Worm (Caenorhabditis elegans) whole organism, L4 larva: ENCODE data around the gene pps-1.

Experiments used
- Y48G9A.11 ChIP-seq: fragments of 200-800 bp; sonication (Bioruptor generic); IDR thresholded peaks from 2 replicates; pipeline ENCODE4 v1.3.6; 2022; ENCODE audit warnings: missing genetic modification reagents, missing genetic modification characterization, missing compliant biosample characterization
- ZK337.2 ChIP-seq: fragments of 200-800 bp; sonication (Bioruptor generic); IDR thresholded peaks from 2 replicates; pipeline ENCODE4 v1.3.6; 2022; ENCODE audit warnings: missing genetic modification reagents, missing genetic modification characterization, missing compliant biosample characterization
- ZK546.5 ChIP-seq, 2 experiments: sonication (generic microtip); optimal IDR thresholded peaks; 2 replicates each; lab custom pipeline; 2017; ENCODE audit warnings: missing biosample characterization in 2 of 2, missing genetic modification characterization in 2 of 2
- aha-1 ChIP-seq: fragments of 150-350 bp; peaks from one replicate; lab custom pipeline; 2014; ENCODE audit warnings: missing biosample characterization, missing genetic modification characterization
- aly-2 ChIP-seq: sonication (generic microtip); optimal IDR thresholded peaks from 2 replicates; lab custom pipeline; 2018; ENCODE audit warnings: missing biosample characterization, missing genetic modification characterization
- ama-1 ChIP-seq: fragments of 150-350 bp; optimal IDR thresholded peaks from 2 replicates; lab custom pipeline; 2014; ENCODE audit warnings: inconsistent platforms, mixed read lengths
- ceh-20 ChIP-seq: fragments of 200-800 bp; sonication (Bioruptor generic); IDR thresholded peaks from 2 replicates; pipeline ENCODE4 v1.3.6; 2022; ENCODE audit warnings: missing genetic modification reagents, missing genetic modification characterization, missing compliant biosample characterization
- ces-1 ChIP-seq: fragments of 150-350 bp; sonication (generic microtip); optimal IDR thresholded peaks from 4 replicates; lab custom pipeline; 2014; ENCODE audit warnings: missing biosample characterization, missing genetic modification reagents, missing genetic modification characterization
- daf-19 ChIP-seq: fragments of 200-800 bp; sonication (Bioruptor generic); conservative IDR thresholded peaks from 2 replicates; pipeline ENCODE4 v1.3.6; 2022; ENCODE audit warnings: missing genetic modification characterization, missing compliant biosample characterization
- dpl-1 ChIP-seq: fragments of 150-350 bp; optimal IDR thresholded peaks from 2 replicates; lab custom pipeline; 2014; ENCODE audit warnings: missing biosample characterization, missing genetic modification reagents, missing genetic modification characterization
- duxl-1 ChIP-seq: sonication (generic microtip); optimal IDR thresholded peaks from 2 replicates; lab custom pipeline; 2016; ENCODE audit warnings: mild to moderate bottlenecking, missing genetic modification characterization, moderate library complexity, missing compliant biosample characterization; ENCODE audit not compliant: poor library complexity
- hif-1 ChIP-seq, 2 experiments: sonication (generic microtip); optimal IDR thresholded peaks; 2 replicates each; lab custom pipeline; 2016 to 2017; ENCODE audit warnings: missing compliant biosample characterization in 2 of 2, missing genetic modification characterization in 2 of 2, missing genetic modification reagents in 2 of 2, missing genotype in 2 of 2, mild to moderate bottlenecking in 1 of 2
- lim-7 ChIP-seq: fragments of 200-800 bp; sonication (Bioruptor generic); IDR thresholded peaks from 2 replicates; pipeline ENCODE4 v1.3.6; 2022; ENCODE audit warnings: missing genetic modification characterization, missing compliant biosample characterization
- lin-13 ChIP-seq: fragments of 150-350 bp; optimal IDR thresholded peaks from 2 replicates; lab custom pipeline; 2014; ENCODE audit warnings: missing biosample characterization, missing genetic modification reagents, missing genetic modification characterization
- lir-3 ChIP-seq: sonication (generic microtip); optimal IDR thresholded peaks from 2 replicates; lab custom pipeline; 2016; ENCODE audit warnings: mild to moderate bottlenecking, missing genetic modification characterization, missing compliant biosample characterization
- mdl-1 ChIP-seq, 2 experiments: fragments of 150-350 bp in 1 of 2; sonication (generic microtip) in 1 of 2; optimal IDR thresholded peaks; 2 replicates each; lab custom pipeline; 2014 to 2017; ENCODE audit warnings: missing biosample characterization in 2 of 2, missing genetic modification characterization in 2 of 2
- mxl-3 ChIP-seq: fragments of 200-800 bp; sonication (Bioruptor generic); optimal IDR thresholded peaks from 2 replicates; lab custom pipeline; 2018; ENCODE audit warnings: mild to moderate bottlenecking, missing genetic modification characterization, missing compliant biosample characterization
- nhr-11 ChIP-seq: fragments of 150-350 bp; optimal IDR thresholded peaks from 2 replicates; lab custom pipeline; 2014; ENCODE audit warnings: missing biosample characterization, missing genetic modification characterization
- nhr-237 ChIP-seq: sonication (generic microtip); optimal IDR thresholded peaks from 2 replicates; lab custom pipeline; 2017; ENCODE audit warnings: missing biosample characterization, missing genetic modification characterization
- nhr-28 ChIP-seq: fragments of 150-350 bp; optimal IDR thresholded peaks from 2 replicates; lab custom pipeline; 2014; ENCODE audit warnings: missing biosample characterization, missing genetic modification characterization
- nhr-41 ChIP-seq: fragments of 200-800 bp; sonication (Bioruptor generic); IDR thresholded peaks from 2 replicates; pipeline ENCODE4 v1.3.6; 2022; ENCODE audit warnings: missing genetic modification reagents, missing genetic modification characterization, missing compliant biosample characterization
- nhr-6 ChIP-seq: fragments of 150-350 bp; optimal IDR thresholded peaks from 2 replicates; lab custom pipeline; 2014; ENCODE audit warnings: missing biosample characterization, missing genetic modification characterization
- nhr-77 ChIP-seq: fragments of 150-350 bp; optimal IDR thresholded peaks from 2 replicates; lab custom pipeline; 2014; ENCODE audit warnings: missing biosample characterization, missing genetic modification characterization
- pha-4 ChIP-seq, 2 experiments: fragments of 150-350 bp in 1 of 2; fragments of 200-800 bp in 1 of 2; sonication (Bioruptor generic) in 1 of 2; IDR thresholded peaks in 1 of 2; optimal IDR thresholded peaks in 1 of 2; 2 replicates each; pipeline versions ENCODE4 v1.3.6 to Lab custom; 2014 to 2022; ENCODE audit warnings: missing genetic modification characterization in 2 of 2, missing genetic modification reagents in 2 of 2, missing biosample characterization in 1 of 2, missing compliant biosample characterization in 1 of 2
- rbr-2 ChIP-seq: sonication (generic microtip); optimal IDR thresholded peaks from 2 replicates; lab custom pipeline; 2016; ENCODE audit warnings: missing genotype, missing genetic modification characterization, missing compliant biosample characterization
- snpc-1.2 ChIP-seq: fragments of 200-800 bp; sonication (Bioruptor generic); IDR thresholded peaks from 2 replicates; pipeline ENCODE4 v1.3.6; 2022; ENCODE audit warnings: missing genetic modification reagents, missing genetic modification characterization, missing compliant biosample characterization
- snpc-4 ChIP-seq: fragments of 150-350 bp; optimal IDR thresholded peaks from 2 replicates; lab custom pipeline; 2014; ENCODE audit warnings: missing biosample characterization, missing genetic modification characterization
- spr-1 ChIP-seq: sonication (generic microtip); optimal IDR thresholded peaks from 2 replicates; lab custom pipeline; 2016; ENCODE audit warnings: mild to moderate bottlenecking, missing genetic modification characterization, missing compliant biosample characterization
- unc-130 ChIP-seq: sonication (generic microtip); optimal IDR thresholded peaks from 2 replicates; lab custom pipeline; 2016; ENCODE audit warnings: missing genetic modification reagents, missing genetic modification characterization, missing compliant biosample characterization
- zfp-2 ChIP-seq: sonication (generic microtip); optimal IDR thresholded peaks from 2 replicates; lab custom pipeline; 2016; ENCODE audit warnings: mild to moderate bottlenecking, missing genetic modification characterization, missing compliant biosample characterization
- zip-11 ChIP-seq: fragments of 200-800 bp; sonication (Bioruptor generic); IDR thresholded peaks from 2 replicates; pipeline ENCODE4 v1.3.6; 2022; ENCODE audit warnings: missing genetic modification characterization, missing compliant biosample characterization

The pps-1 gene

ce11 chrIV:10122205-10122604 is 39.6 kb upstream of the pps-1 start, which contains the start of gene irld-21 (continued):
- TF ChIP-seq zfp-2 (tag; lab: Kevin White, UChicago) = no peak
- no peak for TF ChIP-seq duxl-1 (tag; lab: Kevin White, UChicago)
- no peak for TF ChIP-seq Y48G9A.11
- TF ChIP-seq, all 104 proteins: peak for 0

- TF ChIP-seq snpc-4 (tag; lab: Kevin White, UChicago) (no peak), ama-1 (peak; percentile 60), aha-1 (tag; lab: Kevin White, UChicago) (peak; percentile 43), aly-2 (no peak)
These were observed 35.3 kb upstream of the pps-1 start, which contains the start of gene ctf-18 for ce11 chrIV:10126544-10126943. Gene ctf-18 (minus strand): TSS chrIV:10126644.

ce11 chrIV:10128446-10128845 is 33.4 kb upstream of the pps-1 start:
- TF ChIP-seq nhr-28 (tag; lab: Kevin White, UChicago) (no peak), daf-19 (no peak), aha-1 (tag; lab: Kevin White, UChicago) (peak; percentile 60), spr-1 (tag; lab: Kevin White, UChicago) (no peak)

- no peak for TF ChIP-seq lir-3 (tag; lab: Kevin White, UChicago)
- peak in 1 of 2 experiments; percentile 8 for TF ChIP-seq mdl-1 (tag; optimal IDR thresholded peaks at IDR 0.05; lab: Kevin White, UChicago)
- TF ChIP-seq nhr-6 = peak; percentile 69
- TF ChIP-seq rbr-2 (tag; lab: Kevin White, UChicago) = peak; percentile 57
- peak; percentile 90 for TF ChIP-seq dpl-1 (GFP tag; lab: Kevin White, UChicago)
- TF ChIP-seq lin-13 (GFP tag; lab: Kevin White, UChicago) = peak; percentile 55
- no peak for TF ChIP-seq nhr-41 (GFP tag; lab: Robert Waterston, UW)
- TF ChIP-seq ama-1 = peak; percentile 16
- TF ChIP-seq aha-1 (tag; lab: Kevin White, UChicago) = peak; percentile 98
- TF ChIP-seq unc-130 (GFP tag; lab: Kevin White, UChicago) = peak; percentile 32
- no peak for TF ChIP-seq Y48G9A.11
- no peak for TF ChIP-seq ZK337.2 (GFP tag; lab: Robert Waterston, UW)
- TF ChIP-seq ces-1 (GFP tag; lab: Kevin White, UChicago) = no peak
- TF ChIP-seq nhr-237 (tag; lab: Kevin White, UChicago) = no peak
- peak in 1 of 2 experiments; percentile 85 for TF ChIP-seq ZK546.5 (tag; optimal IDR thresholded peaks at IDR 0.05; lab: Kevin White, UChicago)
- peak; percentile 72 for TF ChIP-seq zfp-2 (tag; lab: Kevin White, UChicago)
- TF ChIP-seq hif-1 (tag; optimal IDR thresholded peaks at IDR 0.05; lab: Kevin White, UChicago) = no peak
- TF ChIP-seq nhr-11 (tag; lab: Kevin White, UChicago) = peak; percentile 60
- no peak for TF ChIP-seq pha-4 (GFP tag; IDR thresholded peaks at IDR 0.05; lab: Robert Waterston, UW)
- peak; percentile 59 for TF ChIP-seq pha-4 (tag; optimal IDR thresholded peaks at IDR 0.05; lab: Kevin White, UChicago)
- no peak for TF ChIP-seq zip-11 (GFP tag; lab: Robert Waterston, UW)
- peak; percentile 13 for TF ChIP-seq mxl-3
- no peak for TF ChIP-seq snpc-1.2 (GFP tag; lab: Robert Waterston, UW)
- TF ChIP-seq nhr-77 = peak; percentile 66
- TF ChIP-seq ceh-20 (GFP tag; lab: Robert Waterston, UW) = 0 out of 2 replicates have a peak, but pooled peaks have one; percentile 22
- no peak for TF ChIP-seq lim-7 (GFP tag; lab: Robert Waterston, UW)
These were observed 32.9 kb upstream of the pps-1 start, which contains the start of the genes gtbp-1 and K08F4.3 for ce11 chrIV:10128906-10129386. Gene gtbp-1 (minus strand): TSS chrIV:10128956. Gene K08F4.3 (plus strand): TSS chrIV:10129257.

DNA sequence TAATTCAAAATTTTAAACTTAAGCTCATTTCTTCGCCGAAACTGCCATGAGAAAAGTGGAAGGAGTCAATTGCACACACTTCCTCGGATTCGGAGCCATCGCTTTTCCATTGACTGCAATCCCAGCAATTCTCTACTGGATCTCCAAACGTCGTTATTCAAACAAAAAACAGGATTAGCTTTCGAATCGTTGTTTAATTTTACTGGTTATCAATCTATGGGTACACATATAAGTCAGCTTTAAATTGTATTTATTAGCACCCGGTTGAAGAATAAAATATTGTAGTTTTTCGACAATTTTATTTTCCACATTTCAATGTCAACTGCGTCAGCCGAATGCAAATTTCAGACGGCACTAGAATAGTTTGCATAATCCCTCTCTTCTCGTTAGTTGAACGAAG is 31.8 kb upstream of the pps-1 start, which contains the start of gene glt-3:
TSS of gene glt-3 (plus strand) at position 301 of the 400 bp plus-strand sequence.
- TF ChIP-seq nhr-28 (tag; lab: Kevin White, UChicago) = no peak
